Worm (Caenorhabditis elegans): ENCODE results near the gene sru-29.

ce11 chrV:9821724-9822123 is 10.5 kb downstream of the sru-29 start, which contains the start of gene str-193:
- TF ChIP-seq snpc-4 (tag; optimal IDR thresholded peaks at IDR 0.05) (no peak), skn-1 (tag; optimal IDR thresholded peaks at IDR 0.05) (no peak), dpl-1 (GFP tag; optimal IDR thresholded peaks at IDR 0.05) (no peak), hmg-1.1 (GFP tag; IDR thresholded peaks at IDR 0.05) (no peak), unc-62 (GFP tag; optimal IDR thresholded peaks at IDR 0.05 in 1 of 2) (peak in 1 of 2 experiments; percentile 6), unc-62 (tag; optimal IDR thresholded peaks at IDR 0.05) (no peak), ces-1 (GFP tag; optimal IDR thresholded peaks at IDR 0.05) (no peak), lin-39 (tag; optimal IDR thresholded peaks at IDR 0.05) (no peak), mep-1 (tag; optimal IDR thresholded peaks at IDR 0.05) (no peak), ZK546.5 (tag; optimal IDR thresholded peaks at IDR 0.05) (no peak), F37D6.2 (tag; optimal IDR thresholded peaks at IDR 0.05) (no peak)
